Worm (Caenorhabditis elegans) whole organism, midembryonic: ENCODE data around the gene sto-3.

Experiments
- cog-1 ChIP-seq: sonication (generic microtip); optimal IDR thresholded peaks from 2 replicates; lab custom pipeline; 2016; ENCODE audit warnings: missing genetic modification characterization, missing compliant biosample characterization
- flt-1 ChIP-seq: fragments of 200-800 bp; sonication (Bioruptor generic); IDR thresholded peaks from 2 replicates; pipeline ENCODE4 v1.3.6; 2022; ENCODE audit warnings: missing genetic modification characterization, missing compliant biosample characterization
- klf-2 ChIP-seq: fragments of 200-800 bp; sonication (Bioruptor generic); conservative IDR thresholded peaks from 2 replicates; pipeline ENCODE4 v1.3.6; 2022; ENCODE audit warnings: missing genetic modification reagents, missing genetic modification characterization, missing compliant biosample characterization
- med-1 ChIP-seq: sonication (generic microtip); optimal IDR thresholded peaks from 2 replicates; lab custom pipeline; 2017; ENCODE audit warnings: missing genetic modification characterization, mild to moderate bottlenecking, missing compliant biosample characterization, antibody characterized with exemption, missing genetic modification reagents; ENCODE audit not compliant: insufficient read depth
- ztf-29 ChIP-seq: fragments of 200-800 bp; sonication (Bioruptor generic); IDR thresholded peaks from 2 replicates; pipeline ENCODE4 v1.3.6; 2022; ENCODE audit warnings: missing genetic modification reagents, missing genetic modification characterization, missing compliant biosample characterization

ce11 chrX:11662069-11662468, 40.2 kb upstream of the sto-3 start:
- TF ChIP-seq flt-1 (GFP tag; lab: Robert Waterston, UW) (no peak), cog-1 (tag; lab: Kevin White, UChicago) (no peak), ztf-29 (GFP tag; lab: Robert Waterston, UW) (no peak), med-1 (no peak), klf-2 (no peak)
